Worm (Caenorhabditis elegans): ENCODE results near the gene fbxa-18.

fbxa-18 gene

DNA sequence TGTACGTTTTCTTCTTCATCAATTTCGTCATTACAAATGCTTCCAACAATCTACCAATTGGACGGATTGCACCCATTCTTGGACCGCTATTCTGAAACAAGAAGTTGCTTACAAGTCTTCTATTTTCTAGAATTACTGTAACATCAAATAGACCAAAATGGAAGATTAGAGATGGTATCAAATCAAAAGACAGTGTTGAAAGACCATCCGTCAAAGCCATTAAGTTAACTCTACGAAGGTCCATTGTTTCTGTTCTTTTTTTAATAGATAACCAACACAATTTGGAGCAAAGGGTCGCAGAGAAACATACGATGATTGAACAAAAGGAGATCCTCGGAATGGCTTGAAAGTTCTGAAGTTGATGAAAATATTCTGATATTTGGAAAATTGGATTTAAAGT, 2.5 kb downstream of the fbxa-18 start:
- TF ChIP-seq unc-130 (tag; optimal IDR thresholded peaks at IDR 0.05) (no peak), pax-3 (tag; optimal IDR thresholded peaks at IDR 0.05) (no peak), dpl-1 (GFP tag; optimal IDR thresholded peaks at IDR 0.05) (no peak), ama-1 (optimal IDR thresholded peaks at IDR 0.05) (no peak), lin-13 (GFP tag; optimal IDR thresholded peaks at IDR 0.05) (no peak), ets-5 (GFP tag; IDR thresholded peaks at IDR 0.05) (no peak), mep-1 (tag; optimal IDR thresholded peaks at IDR 0.05) (no peak), tlp-1 (tag; optimal IDR thresholded peaks at IDR 0.05) (no peak), swsn-7 (tag; optimal IDR thresholded peaks at IDR 0.05) (no peak), sox-4 (tag; optimal IDR thresholded peaks at IDR 0.05) (no peak), C04F5.9 (tag; optimal IDR thresholded peaks at IDR 0.05) (no peak), sptf-1 (tag; optimal IDR thresholded peaks at IDR 0.05) (no peak)

DNA sequence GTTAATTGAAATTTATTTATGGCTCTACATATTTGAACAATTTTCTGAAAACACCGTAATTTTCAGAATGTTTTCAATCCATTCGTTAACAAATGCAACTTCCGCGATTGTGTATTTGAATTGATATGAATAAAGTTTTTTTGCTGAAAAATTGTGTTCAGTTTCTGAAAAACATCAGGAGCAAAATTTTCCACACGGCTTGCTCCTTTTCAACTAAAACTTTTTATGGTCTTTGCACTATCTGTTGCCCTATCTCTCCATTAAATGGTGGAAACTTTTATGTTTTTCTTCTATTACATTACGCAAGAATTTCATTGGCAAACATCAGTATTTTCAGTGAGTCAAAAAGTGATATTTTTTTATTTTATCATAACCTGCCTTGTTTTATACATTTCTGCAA, 6.3 kb downstream of the fbxa-18 start, which contains the start of gene F10A3.4:
F10A3.4 (plus strand) TSS at position 301 of the 400 bp plus-strand sequence.
- no peak for TF ChIP-seq swsn-7 (tag; optimal IDR thresholded peaks at IDR 0.05)
- no peak for TF ChIP-seq nhr-77 (tag; optimal IDR thresholded peaks at IDR 0.05)
- no peak for TF ChIP-seq fkh-4 (tag; optimal IDR thresholded peaks at IDR 0.05; ENCODE audit: borderline replicate concordance)
- no peak for TF ChIP-seq hpl-2 (GFP tag; optimal IDR thresholded peaks at IDR 0.05)
- no peak for TF ChIP-seq unc-98 (GFP tag; IDR thresholded peaks at IDR 0.05)
- no peak for TF ChIP-seq fkh-8 (tag; optimal IDR thresholded peaks at IDR 0.05)
- no peak for TF ChIP-seq lin-14 (GFP tag; optimal IDR thresholded peaks at IDR 0.05)
- TF ChIP-seq nhr-76 (tag; optimal IDR thresholded peaks at IDR 0.05): no peak
- TF ChIP-seq lin-35 (GFP tag; optimal IDR thresholded peaks at IDR 0.05): no peak
- TF ChIP-seq aly-2 (tag; optimal IDR thresholded peaks at IDR 0.05): no peak
- TF ChIP-seq hlh-4 (tag; optimal IDR thresholded peaks at IDR 0.05): no peak

DNA sequence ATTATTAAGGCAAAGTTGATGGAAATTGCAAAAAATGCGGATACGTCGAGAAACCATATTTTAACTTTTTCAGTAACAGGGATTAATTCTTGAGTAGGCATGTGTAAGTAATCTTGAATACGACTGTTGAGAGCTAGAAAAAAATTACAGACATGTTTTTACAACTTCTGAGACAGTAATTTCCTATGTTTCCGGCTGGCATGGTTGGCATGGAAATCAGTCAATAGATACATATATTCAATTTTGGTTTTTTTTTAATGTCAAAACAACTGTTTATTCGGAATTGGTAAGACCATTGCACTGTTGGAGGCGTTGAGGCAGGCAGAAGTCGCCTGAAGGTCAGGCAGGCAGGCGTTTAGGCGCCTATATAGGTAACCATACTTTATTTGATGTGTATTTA, 10.9 kb downstream of the fbxa-18 start, which contains the start of gene str-254:
str-254 (minus strand) TSS at position 101 of the 400 bp plus-strand sequence.
- TF ChIP-seq elt-3 (tag; optimal IDR thresholded peaks at IDR 0.05) (no peak), lin-35 (GFP tag; optimal IDR thresholded peaks at IDR 0.05) (no peak), ces-1 (GFP tag; optimal IDR thresholded peaks at IDR 0.05) (no peak), nhr-90 (tag; optimal IDR thresholded peaks at IDR 0.05; ENCODE audit: poor library complexity) (no peak), xbp-1 (tag; optimal IDR thresholded peaks at IDR 0.05) (no peak), mep-1 (tag; optimal IDR thresholded peaks at IDR 0.05) (no peak), ets-5 (GFP tag; IDR thresholded peaks at IDR 0.05) (no peak), sup-37 (GFP tag; optimal IDR thresholded peaks at IDR 0.05) (no peak), unc-98 (GFP tag; IDR thresholded peaks at IDR 0.05) (no peak), hpl-2 (GFP tag; optimal IDR thresholded peaks at IDR 0.05) (no peak), dpl-1 (GFP tag; optimal IDR thresholded peaks at IDR 0.05) (no peak), nhr-20 (tag; optimal IDR thresholded peaks at IDR 0.05) (no peak), efl-3 (GFP tag; optimal IDR thresholded peaks at IDR 0.05) (no peak)

DNA sequence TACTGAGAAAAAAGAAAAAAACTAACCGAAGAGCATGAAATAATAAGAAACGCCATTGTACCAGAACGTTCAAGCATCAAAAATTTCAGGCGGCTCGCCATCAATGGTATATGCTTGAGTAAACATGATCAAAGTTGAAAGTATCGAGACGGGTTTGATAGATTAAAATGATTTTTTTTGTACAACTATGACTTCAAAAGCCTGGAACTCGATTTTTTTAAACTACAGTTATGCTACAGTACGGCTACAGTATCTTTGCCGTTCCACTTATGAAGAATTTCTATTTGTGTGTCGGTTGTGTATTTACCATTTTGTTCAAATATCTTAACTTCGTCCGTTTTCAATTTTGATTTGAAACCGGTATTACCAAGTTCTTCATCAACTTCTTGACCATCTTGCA, 12.6 kb downstream of the fbxa-18 start, which contains the start of gene str-97:
str-97 (minus strand) TSS at position 101 of the 400 bp plus-strand sequence.
- no peak for TF ChIP-seq ama-1 (optimal IDR thresholded peaks at IDR 0.05)
- TF ChIP-seq unc-86 (tag; optimal IDR thresholded peaks at IDR 0.05): no peak

DNA sequence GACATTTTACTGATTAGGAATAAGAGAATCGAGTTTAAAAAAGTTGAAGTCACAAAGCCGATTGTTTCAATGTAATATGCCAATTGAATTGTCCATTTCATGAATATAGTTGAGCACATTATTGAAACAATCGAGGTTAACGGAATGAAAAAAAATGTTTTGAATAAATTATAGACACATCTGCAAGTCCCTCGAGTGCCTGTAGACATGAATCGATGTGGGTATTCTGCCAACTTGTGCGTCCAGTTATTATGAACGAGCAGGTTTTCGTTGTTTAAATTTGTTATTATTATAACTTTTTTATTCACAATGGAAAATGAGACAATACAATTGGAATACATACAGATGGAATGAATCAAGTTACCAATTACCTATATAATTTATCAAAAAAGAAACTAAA, 15.9 kb downstream of the fbxa-18 start, which contains the start of gene str-99:
str-99 (minus strand) TSS at position 101 of the 400 bp plus-strand sequence.
- TF ChIP-seq lir-3 (tag; optimal IDR thresholded peaks at IDR 0.05; ENCODE audit: poor library complexity) (no peak), tbx-2 (tag; optimal IDR thresholded peaks at IDR 0.05) (no peak), fkh-10 (GFP tag; optimal IDR thresholded peaks at IDR 0.05) (no peak), nhr-76 (tag; optimal IDR thresholded peaks at IDR 0.05) (no peak), lin-14 (GFP tag; optimal IDR thresholded peaks at IDR 0.05) (no peak), blmp-1 (tag; optimal IDR thresholded peaks at IDR 0.05) (no peak), snpc-4 (tag; optimal IDR thresholded peaks at IDR 0.05) (no peak), zip-4 (GFP tag; optimal IDR thresholded peaks at IDR 0.05) (no peak), dsc-1 (tag; optimal IDR thresholded peaks at IDR 0.05) (no peak), nhr-77 (tag; optimal IDR thresholded peaks at IDR 0.05) (no peak), C34B4.2 (tag; optimal IDR thresholded peaks at IDR 0.05) (no peak), C04F5.9 (tag; optimal IDR thresholded peaks at IDR 0.05) (no peak), unc-130 (tag; optimal IDR thresholded peaks at IDR 0.05) (no peak), nhr-11 (tag; optimal IDR thresholded peaks at IDR 0.05) (no peak), ceh-90 (tag; optimal IDR thresholded peaks at IDR 0.05) (no peak), unc-62 (GFP tag; optimal IDR thresholded peaks at IDR 0.05) (no peak), elt-3 (tag; optimal IDR thresholded peaks at IDR 0.05) (no peak), snu-23 (GFP tag; optimal IDR thresholded peaks at IDR 0.05) (no peak), vab-15 (tag; optimal IDR thresholded peaks at IDR 0.05) (no peak), grh-1 (GFP tag; IDR thresholded peaks at IDR 0.05) (no peak)
